Worm (Caenorhabditis elegans) whole organism, L2 larva: ENCODE measurements around the gene Y41D4A.4.

Experiments used
- ceh-82 ChIP-seq: fragments of 150-350 bp; optimal IDR thresholded peaks from 2 replicates; lab custom pipeline; 2014; ENCODE audit warnings: missing biosample characterization, missing genetic modification characterization
- crh-2 ChIP-seq: sonication (generic microtip); optimal IDR thresholded peaks from 2 replicates; lab custom pipeline; 2017; ENCODE audit warnings: missing biosample characterization, missing genetic modification characterization
- elt-1 ChIP-seq: fragments of 150-350 bp; optimal IDR thresholded peaks from 2 replicates; lab custom pipeline; 2014; ENCODE audit warnings: missing biosample characterization, missing genetic modification characterization
- nhr-10 ChIP-seq: sonication (generic microtip); optimal IDR thresholded peaks from 2 replicates; lab custom pipeline; 2017; ENCODE audit warnings: missing biosample characterization, missing genetic modification characterization
- nhr-11 ChIP-seq: fragments of 150-350 bp; optimal IDR thresholded peaks from 2 replicates; lab custom pipeline; 2014; ENCODE audit warnings: missing biosample characterization, missing genetic modification characterization
- nhr-129 ChIP-seq: fragments of 150-350 bp; optimal IDR thresholded peaks from 2 replicates; lab custom pipeline; 2014; ENCODE audit warnings: missing biosample characterization, missing genetic modification characterization
- nhr-237 ChIP-seq: fragments of 150-350 bp; optimal IDR thresholded peaks from 2 replicates; lab custom pipeline; 2014; ENCODE audit warnings: missing biosample characterization, missing genetic modification characterization
- nhr-25 ChIP-seq: fragments of 150-350 bp; sonication (generic microtip); optimal IDR thresholded peaks from 3 replicates; lab custom pipeline; 2014; ENCODE audit warnings: missing biosample characterization, missing genetic modification characterization
- snpc-4 ChIP-seq: fragments of 150-350 bp; optimal IDR thresholded peaks from 2 replicates; lab custom pipeline; 2014; ENCODE audit warnings: missing biosample characterization, missing genetic modification characterization
- unc-39 ChIP-seq: fragments of 150-350 bp; optimal IDR thresholded peaks from 2 replicates; lab custom pipeline; 2014; ENCODE audit warnings: missing biosample characterization, missing genetic modification characterization
- unc-62 ChIP-seq: fragments of 150-350 bp; optimal IDR thresholded peaks from 2 replicates; lab custom pipeline; 2014; ENCODE audit warnings: missing biosample characterization, missing genetic modification reagents, missing genetic modification characterization

ce11 chrIV:1751243-1751642 lies 5.4 kb downstream of the Y41D4A.4 start:
- TF ChIP-seq unc-39 (tag; lab: Kevin White, UChicago) (no peak), elt-1 (tag; lab: Kevin White, UChicago) (no peak), nhr-129 (tag; lab: Kevin White, UChicago) (no peak), nhr-10 (no peak), nhr-25 (tag; lab: Kevin White, UChicago) (no peak), ceh-82 (tag; lab: Kevin White, UChicago) (no peak), unc-62 (GFP tag; lab: Kevin White, UChicago) (no peak), crh-2 (no peak), nhr-11 (tag; lab: Kevin White, UChicago) (no peak), nhr-237 (no peak), snpc-4 (tag; lab: Kevin White, UChicago) (no peak)
